Worm (Caenorhabditis elegans) whole organism, early embryonic: Measurements from ENCODE around the gene B0513.90.

Source experiments
- B0310.2 ChIP-seq: sonication (generic microtip); optimal IDR thresholded peaks from 2 replicates; lab custom pipeline; 2016; ENCODE audit warnings: mild to moderate bottlenecking, missing genetic modification characterization, missing compliant biosample characterization
- F13C5.2 ChIP-seq: sonication (generic microtip); optimal IDR thresholded peaks from 2 replicates; lab custom pipeline; 2017; ENCODE audit warnings: mild to moderate bottlenecking, missing genetic modification characterization, inconsistent platforms, missing compliant biosample characterization
- aly-1 ChIP-seq: sonication (generic microtip); optimal IDR thresholded peaks from 2 replicates; lab custom pipeline; 2016; ENCODE audit warnings: missing genetic modification characterization, missing compliant biosample characterization
- ama-1 ChIP-seq: fragments of 150-350 bp; optimal IDR thresholded peaks from 2 replicates; lab custom pipeline; 2014
- ceh-13 ChIP-seq: fragments of 200-800 bp; sonication (Bioruptor generic); optimal IDR thresholded peaks from 2 replicates; lab custom pipeline; 2018; ENCODE audit warnings: mild to moderate bottlenecking, missing genetic modification characterization, missing compliant biosample characterization
- ceh-36 ChIP-seq: sonication (generic microtip); optimal IDR thresholded peaks from 2 replicates; lab custom pipeline; 2016; ENCODE audit warnings: missing genetic modification characterization, inconsistent platforms, missing compliant biosample characterization
- ets-7 ChIP-seq: sonication (generic microtip); optimal IDR thresholded peaks from 2 replicates; lab custom pipeline; 2016; ENCODE audit warnings: missing genotype, missing genetic modification characterization, missing compliant biosample characterization
- flt-1 ChIP-seq: fragments of 200-800 bp; sonication (Bioruptor generic); IDR thresholded peaks from 2 replicates; pipeline ENCODE4 v1.3.6; 2022; ENCODE audit warnings: missing genetic modification characterization, missing compliant biosample characterization
- hmbx-1 ChIP-seq: sonication (generic microtip); optimal IDR thresholded peaks from 2 replicates; lab custom pipeline; 2016; ENCODE audit warnings: mild to moderate bottlenecking, missing genetic modification characterization, missing compliant biosample characterization
- hmg-4 ChIP-seq: fragments of 200-800 bp; sonication (Bioruptor generic); optimal IDR thresholded peaks from 2 replicates; lab custom pipeline; 2018; ENCODE audit warnings: mild to moderate bottlenecking, missing genetic modification characterization, missing compliant biosample characterization
- hnd-1 ChIP-seq: sonication (generic microtip); optimal IDR thresholded peaks from 2 replicates; lab custom pipeline; 2016; ENCODE audit warnings: missing genetic modification characterization, missing compliant biosample characterization
- pes-1 ChIP-seq: fragments of 200-800 bp; sonication (Bioruptor generic); IDR thresholded peaks from 2 replicates; pipeline ENCODE4 v1.3.6; 2022; ENCODE audit warnings: missing genetic modification reagents, missing genetic modification characterization, missing compliant biosample characterization
- scrt-1 ChIP-seq: fragments of 200-800 bp; sonication (Bioruptor generic); IDR thresholded peaks from 2 replicates; pipeline ENCODE4 v1.3.6; 2022; ENCODE audit warnings: missing genetic modification characterization, missing compliant biosample characterization
- sea-1 ChIP-seq: fragments of 200-800 bp; sonication (Bioruptor generic); conservative IDR thresholded peaks from 2 replicates; pipeline ENCODE4 v1.3.6; 2022; ENCODE audit warnings: missing genetic modification characterization, missing compliant biosample characterization
- tbx-11 ChIP-seq: fragments of 200-800 bp; sonication (Bioruptor generic); IDR thresholded peaks from 2 replicates; pipeline ENCODE4 v1.3.6; 2022; ENCODE audit warnings: missing genetic modification characterization, missing compliant biosample characterization
- tbx-37 ChIP-seq: fragments of 200-800 bp; sonication (Bioruptor generic); conservative IDR thresholded peaks from 2 replicates; pipeline ENCODE4 v1.3.6; 2022; ENCODE audit warnings: missing genetic modification reagents, missing genetic modification characterization, missing compliant biosample characterization
- tra-4 ChIP-seq: sonication (generic microtip); optimal IDR thresholded peaks from 2 replicates; lab custom pipeline; 2017; ENCODE audit warnings: missing genetic modification characterization, missing compliant biosample characterization

Gene B0513.90

DNA sequence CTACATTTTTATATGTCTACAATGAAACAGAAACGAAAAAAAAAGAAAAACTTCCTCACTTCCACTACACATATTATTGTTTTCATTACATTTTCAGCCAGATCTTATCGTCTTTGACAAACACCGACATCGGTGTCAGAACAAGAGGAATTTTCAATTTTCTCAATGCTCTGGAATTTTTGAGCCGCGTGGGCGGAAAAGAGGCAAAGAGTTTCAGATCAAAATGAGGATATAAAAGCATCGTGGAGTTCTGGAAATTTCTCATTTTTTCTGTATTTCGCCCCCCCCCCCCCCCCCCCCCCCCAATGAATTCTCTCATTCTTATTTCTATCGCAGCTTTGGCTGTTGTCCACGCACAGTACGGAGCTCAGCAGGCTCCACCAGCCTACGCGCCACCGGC lies 13.0 kb downstream of the B0513.90 start, which contains the start of gene B0513.4:
Gene B0513.4, plus strand, starts transcription at position 301 of the 400 bp plus-strand sequence.
- no peak for TF ChIP-seq aly-1 (tag; lab: Kevin White, UChicago)

DNA sequence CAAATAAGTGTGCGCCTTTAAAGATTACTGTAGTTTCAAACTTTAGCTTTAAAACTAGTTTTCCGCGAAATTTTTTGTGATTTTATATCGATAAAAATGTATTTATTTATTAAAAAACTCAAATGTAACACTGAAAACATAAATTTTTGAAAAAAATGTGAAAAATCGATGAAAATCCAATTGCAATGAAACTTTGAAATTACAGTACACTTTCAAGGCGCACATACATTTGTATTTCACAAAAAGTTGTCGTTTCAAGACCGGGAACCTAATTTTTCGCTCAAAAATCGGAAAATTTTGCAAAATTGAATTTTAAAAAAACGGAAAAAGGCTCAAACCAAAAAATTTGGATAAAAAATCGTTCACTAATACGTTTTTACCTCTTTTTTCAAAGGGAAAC lies 13.5 kb downstream of the B0513.90 start:
- TF ChIP-seq ets-7 (tag; lab: Kevin White, UChicago) (no peak), tbx-37 (GFP tag; lab: Robert Waterston, UW) (no peak), hmbx-1 (no peak), hnd-1 (no peak), sea-1 (GFP tag; lab: Robert Waterston, UW) (no peak), B0310.2 (tag; lab: Kevin White, UChicago) (no peak), hmg-4 (GFP tag; lab: Kevin White, UChicago) (no peak), tbx-11 (GFP tag; lab: Robert Waterston, UW) (no peak), scrt-1 (GFP tag; lab: Robert Waterston, UW) (no peak), F13C5.2 (tag; lab: Kevin White, UChicago) (no peak), pes-1 (GFP tag; lab: Robert Waterston, UW) (no peak), aly-1 (tag; lab: Kevin White, UChicago) (no peak), ceh-36 (tag; lab: Kevin White, UChicago) (no peak), flt-1 (GFP tag; lab: Robert Waterston, UW) (no peak), tra-4 (no peak)

DNA sequence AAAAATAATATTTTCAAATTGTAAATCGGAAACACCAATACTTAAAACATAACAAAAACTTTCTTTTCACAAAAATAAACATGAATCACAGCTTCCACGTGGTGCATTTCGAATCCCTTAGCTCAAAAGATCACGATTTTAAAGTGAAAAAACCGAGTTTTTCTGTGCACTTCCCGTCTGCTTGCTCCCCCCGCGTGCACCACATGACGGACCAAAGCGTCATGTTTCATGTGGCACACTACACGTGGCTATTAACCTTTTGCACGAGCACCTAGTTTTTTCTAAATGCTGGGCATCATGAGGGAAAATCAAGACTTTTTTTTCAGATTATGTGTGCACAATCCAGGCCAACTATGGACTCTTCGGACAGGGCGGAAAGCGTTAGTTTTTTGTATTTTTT lies 13.9 kb downstream of the B0513.90 start:
- TF ChIP-seq aly-1 (tag; lab: Kevin White, UChicago) (no peak), hmg-4 (GFP tag; lab: Kevin White, UChicago) (no peak), ama-1 (lab: Kevin White, UChicago) (no peak), sea-1 (GFP tag; lab: Robert Waterston, UW) (no peak), F13C5.2 (tag; lab: Kevin White, UChicago) (no peak), tbx-37 (GFP tag; lab: Robert Waterston, UW) (no peak), pes-1 (GFP tag; lab: Robert Waterston, UW) (no peak), ceh-13 (GFP tag; lab: Kevin White, UChicago) (no peak), scrt-1 (GFP tag; lab: Robert Waterston, UW) (no peak), tra-4 (no peak), ets-7 (tag; lab: Kevin White, UChicago) (no peak)

DNA sequence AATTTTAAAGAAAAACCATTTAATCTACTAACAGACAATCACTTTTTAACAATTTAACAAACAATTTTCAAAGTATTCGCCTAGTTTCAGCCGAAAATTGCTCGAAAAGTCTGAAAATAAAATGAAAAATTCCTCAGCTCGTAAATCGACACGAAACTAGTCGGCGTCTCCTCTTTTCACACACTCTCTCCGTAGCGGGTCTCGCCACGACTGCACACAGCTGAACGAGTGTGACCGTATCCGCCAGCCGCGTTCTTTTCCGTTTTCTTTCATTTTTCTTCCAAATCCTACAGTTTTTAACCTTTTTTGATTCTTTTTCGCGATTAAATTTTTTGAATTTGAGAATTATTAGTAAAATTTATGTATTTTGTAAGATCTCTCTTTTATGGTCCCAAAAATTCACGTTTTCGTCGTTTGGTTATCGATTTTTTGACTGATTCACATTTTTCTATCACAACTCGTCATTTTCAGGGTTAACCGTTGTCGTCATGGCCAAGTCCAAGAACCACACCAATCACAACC lies 15.0 kb downstream of the B0513.90 start, which contains the start of gene rpl-29:
Gene rpl-29, plus strand, starts transcription at position 472 of the 522 bp plus-strand sequence.
- TF ChIP-seq F13C5.2 (tag; lab: Kevin White, UChicago) (peak; percentile 41), ceh-36 (tag; lab: Kevin White, UChicago) (no peak)

DNA sequence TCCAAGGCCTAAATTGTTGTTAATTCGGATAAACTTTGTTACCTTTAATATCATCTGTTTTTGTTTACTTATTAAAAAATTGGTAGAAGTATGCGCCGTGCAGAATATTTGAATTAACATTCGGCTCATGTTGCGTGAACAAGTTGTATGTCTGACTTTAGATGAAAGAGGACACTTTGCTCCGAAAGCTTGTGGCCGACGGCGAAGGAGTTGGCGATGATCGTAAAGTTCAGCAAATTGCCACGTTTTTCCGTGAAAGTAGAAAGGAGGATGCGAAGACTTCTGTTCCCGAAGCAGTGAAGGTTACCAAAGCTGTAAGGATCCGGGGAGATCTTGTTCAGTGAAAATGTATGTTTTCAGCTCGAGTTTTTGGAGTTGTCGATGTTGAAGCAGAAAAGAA lies 15.7 kb downstream of the B0513.90 start, which contains the start of gene thoc-7:
Gene thoc-7, plus strand, starts transcription at position 162 of the 400 bp plus-strand sequence.
- no peak for TF ChIP-seq ceh-13 (GFP tag; lab: Kevin White, UChicago)
- no peak for TF ChIP-seq sea-1 (GFP tag; lab: Robert Waterston, UW)
- no peak for TF ChIP-seq pes-1 (GFP tag; lab: Robert Waterston, UW)
- no peak for TF ChIP-seq tbx-37 (GFP tag; lab: Robert Waterston, UW)
- no peak for TF ChIP-seq F13C5.2 (tag; lab: Kevin White, UChicago)
- no peak for TF ChIP-seq tra-4
- no peak for TF ChIP-seq hmbx-1
- TF ChIP-seq ama-1 (lab: Kevin White, UChicago): no peak

DNA sequence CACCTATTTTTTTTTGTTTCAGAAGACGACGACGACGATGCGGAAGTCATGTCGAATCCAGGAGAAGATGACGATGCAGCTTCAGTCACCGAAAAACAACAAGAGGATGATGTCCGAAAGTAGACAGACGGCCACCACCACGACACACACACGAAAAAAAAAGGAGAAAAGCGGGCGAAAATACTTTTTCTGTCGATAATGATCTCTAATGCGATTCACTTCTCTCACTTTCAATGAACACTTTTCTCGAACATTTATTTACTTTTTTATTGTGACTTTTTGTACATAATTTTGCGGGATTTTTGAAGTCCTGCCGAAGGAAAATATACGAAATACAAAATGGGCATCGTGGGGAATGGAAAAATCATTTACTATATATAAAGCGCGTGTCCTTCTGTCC lies 17.1 kb downstream of the B0513.90 start:
- TF ChIP-seq sea-1 (GFP tag; lab: Robert Waterston, UW): no peak
- no peak for TF ChIP-seq tbx-11 (GFP tag; lab: Robert Waterston, UW)
- no peak for TF ChIP-seq hnd-1
- no peak for TF ChIP-seq tra-4
- no peak for TF ChIP-seq aly-1 (tag; lab: Kevin White, UChicago)
- TF ChIP-seq B0310.2 (tag; lab: Kevin White, UChicago): no peak
- TF ChIP-seq ama-1 (lab: Kevin White, UChicago): no peak
- TF ChIP-seq scrt-1 (GFP tag; lab: Robert Waterston, UW): no peak
- no peak for TF ChIP-seq flt-1 (GFP tag; lab: Robert Waterston, UW)
- no peak for TF ChIP-seq hmg-4 (GFP tag; lab: Kevin White, UChicago)
- TF ChIP-seq hmbx-1: no peak
- TF ChIP-seq ceh-13 (GFP tag; lab: Kevin White, UChicago): no peak
- TF ChIP-seq F13C5.2 (tag; lab: Kevin White, UChicago): no peak
- TF ChIP-seq ets-7 (tag; lab: Kevin White, UChicago): no peak
- no peak for TF ChIP-seq tbx-37 (GFP tag; lab: Robert Waterston, UW)
- no peak for TF ChIP-seq pes-1 (GFP tag; lab: Robert Waterston, UW)
- TF ChIP-seq ceh-36 (tag; lab: Kevin White, UChicago): no peak

DNA sequence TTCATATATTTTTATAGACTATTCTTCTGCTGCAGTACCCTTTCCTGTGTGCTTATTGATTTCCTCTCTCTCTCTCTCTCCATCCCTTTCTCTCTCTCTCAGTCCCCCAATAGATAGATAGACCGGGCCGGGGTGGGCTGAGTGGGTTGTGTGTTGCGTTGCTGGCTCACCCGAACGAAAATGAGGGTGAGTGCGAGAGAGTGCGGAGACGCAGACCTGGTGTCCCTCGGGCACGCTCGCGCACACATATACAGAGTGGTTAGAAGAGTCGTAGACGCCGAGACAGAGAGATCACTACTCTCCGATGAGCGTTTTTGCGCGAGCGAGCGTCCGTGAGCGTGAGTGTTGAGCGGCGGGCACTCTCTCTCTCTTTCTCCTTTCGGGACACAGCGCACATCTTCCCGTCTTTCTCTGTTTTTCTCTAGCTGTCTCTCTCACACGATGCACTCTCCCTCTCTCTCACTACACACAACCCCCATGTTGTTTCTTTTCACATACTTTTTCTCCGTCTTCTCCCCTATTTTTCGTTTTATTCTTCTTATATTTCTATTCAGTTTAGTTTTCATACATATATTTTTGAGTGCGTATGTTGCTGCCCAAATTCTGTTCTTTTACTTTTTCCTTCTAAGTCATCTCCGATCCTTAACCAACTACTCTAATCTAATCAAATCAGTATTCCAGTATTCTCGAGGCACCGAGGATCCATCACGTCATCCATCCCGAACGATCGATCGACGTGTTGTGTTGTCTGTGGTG lies 20.7 kb downstream of the B0513.90 start, which contains the start of gene lin-66:
Gene lin-66, plus strand, starts transcription at position 672 of the 756 bp plus-strand sequence.
- TF ChIP-seq ceh-36 (tag; lab: Kevin White, UChicago) (no peak), pes-1 (GFP tag; lab: Robert Waterston, UW) (no peak), flt-1 (GFP tag; lab: Robert Waterston, UW) (no peak), tbx-37 (GFP tag; lab: Robert Waterston, UW) (no peak), tra-4 (no peak), F13C5.2 (tag; lab: Kevin White, UChicago) (peak; percentile 73), hnd-1 (no peak), sea-1 (GFP tag; lab: Robert Waterston, UW) (peak; percentile 26; the same call in 1 of the 2 replicates), ama-1 (lab: Kevin White, UChicago) (no peak), scrt-1 (GFP tag; lab: Robert Waterston, UW) (no peak), ceh-13 (GFP tag; lab: Kevin White, UChicago) (no peak), hmg-4 (GFP tag; lab: Kevin White, UChicago) (peak; percentile 77), B0310.2 (tag; lab: Kevin White, UChicago) (no peak), hmbx-1 (no peak), aly-1 (tag; lab: Kevin White, UChicago) (peak; percentile 36), ets-7 (tag; lab: Kevin White, UChicago) (peak; percentile 28), tbx-11 (GFP tag; lab: Robert Waterston, UW) (no peak)
